Fruit fly (Drosophila melanogaster) whole organism, pupa: ENCODE data around the gene CG4267.

Experiments used
- CG10348 ChIP-seq: fragments of 200-800 bp; sonication (Bioruptor generic); IDR thresholded peaks from 2 replicates; pipeline ENCODE4 v1.3.6; 2022; ENCODE audit warnings: missing biosample characterization, missing genetic modification characterization
- CG12605 ChIP-seq: fragments of 200-800 bp; sonication (Bioruptor generic); IDR thresholded peaks from 2 replicates; pipeline ENCODE4 v1.3.6; 2022; ENCODE audit warnings: missing biosample characterization, missing genetic modification characterization
- CG13204 ChIP-seq: fragments of 200-800 bp; sonication (Bioruptor generic); optimal IDR thresholded peaks from 2 replicates; lab custom pipeline; 2018; ENCODE audit warnings: missing biosample characterization, mild to moderate bottlenecking, missing genetic modification characterization, moderate library complexity
- CG14655 ChIP-seq: fragments of 200-800 bp; sonication (Bioruptor generic); optimal IDR thresholded peaks from 3 replicates; lab custom pipeline; 2017; ENCODE audit warnings: mild to moderate bottlenecking, missing biosample characterization, missing genetic modification reagents, missing genetic modification characterization
- CG15710 ChIP-seq: fragments of 200-800 bp; sonication (Bioruptor generic); optimal IDR thresholded peaks from 2 replicates; lab custom pipeline; 2018; ENCODE audit warnings: missing biosample characterization, mild to moderate bottlenecking, missing genetic modification characterization, moderate library complexity
- CG17806 ChIP-seq: fragments of 200-800 bp; sonication (Bioruptor generic); optimal IDR thresholded peaks from 2 replicates; lab custom pipeline; 2018; ENCODE audit warnings: missing biosample characterization, mild to moderate bottlenecking, missing genetic modification characterization, moderate library complexity
- CG32121 ChIP-seq: fragments of 200-800 bp; sonication (Bioruptor generic); IDR thresholded peaks from 2 replicates; pipeline ENCODE4 v1.3.6; 2022; ENCODE audit warnings: missing biosample characterization, missing genetic modification characterization
- CG34367 ChIP-seq: fragments of 200-800 bp; sonication (Bioruptor generic); optimal IDR thresholded peaks from 2 replicates; lab custom pipeline; 2018; ENCODE audit warnings: missing biosample characterization, mild to moderate bottlenecking, missing genetic modification characterization
- CG4496 ChIP-seq: fragments of 200-800 bp; sonication (Bioruptor generic); IDR thresholded peaks from 3 replicates; pipeline ENCODE4 v1.3.6; 2022; ENCODE audit warnings: missing biosample characterization, missing genetic modification characterization
- CG8159 ChIP-seq: fragments of 200-800 bp; sonication (Bioruptor generic); optimal IDR thresholded peaks from 3 replicates; lab custom pipeline; 2018; ENCODE audit warnings: missing biosample characterization, mild to moderate bottlenecking, missing genetic modification characterization, moderate library complexity
- CG8301 ChIP-seq: fragments of 200-800 bp; sonication (Bioruptor generic); optimal IDR thresholded peaks from 2 replicates; lab custom pipeline; 2018; ENCODE audit warnings: missing biosample characterization, mild to moderate bottlenecking, missing genetic modification characterization
- CG9948 ChIP-seq: fragments of 200-800 bp; sonication (Bioruptor generic); optimal IDR thresholded peaks from 2 replicates; lab custom pipeline; 2018; ENCODE audit warnings: missing biosample characterization, mild to moderate bottlenecking, missing genetic modification characterization, moderate library complexity
- D1 ChIP-seq: fragments of 200-800 bp; sonication (Bioruptor generic); optimal IDR thresholded peaks from 2 replicates; lab custom pipeline; 2018; ENCODE audit warnings: missing biosample characterization, mild to moderate bottlenecking, missing genetic modification characterization, moderate library complexity
- EcR ChIP-seq: fragments of 200-800 bp; sonication (Bioruptor generic); optimal IDR thresholded peaks from 3 replicates; lab custom pipeline; 2019; ENCODE audit warnings: missing biosample characterization, missing genetic modification characterization, mild to moderate bottlenecking, moderate library complexity, missing genetic modification reagents
- Ets98B ChIP-seq: fragments of 200-800 bp; sonication (Bioruptor generic); IDR thresholded peaks from 2 replicates; pipeline ENCODE4 v1.3.6; 2022; ENCODE audit warnings: missing biosample characterization, missing genetic modification characterization
- Pif1A ChIP-seq: fragments of 200-800 bp; sonication (Bioruptor generic); optimal IDR thresholded peaks from 3 replicates; lab custom pipeline; 2016; ENCODE audit warnings: missing biosample characterization, missing genetic modification characterization
- Pif1B ChIP-seq: fragments of 200-800 bp; sonication (Bioruptor generic); optimal IDR thresholded peaks from 3 replicates; lab custom pipeline; 2016; ENCODE audit warnings: missing biosample characterization, missing genetic modification characterization
- Snoo ChIP-seq: fragments of 200-800 bp; sonication (Bioruptor generic); optimal IDR thresholded peaks from 3 replicates; lab custom pipeline; 2017; ENCODE audit warnings: missing biosample characterization, mild to moderate bottlenecking, missing genetic modification characterization, inconsistent platforms
- fd96Ca ChIP-seq: fragments of 200-800 bp; sonication (Bioruptor generic); IDR thresholded peaks from 3 replicates; pipeline ENCODE4 v1.3.6; 2022; ENCODE audit warnings: missing biosample characterization, missing genetic modification characterization
- gl ChIP-seq: fragments of 200-800 bp; sonication (Bioruptor generic); optimal IDR thresholded peaks from 2 replicates; lab custom pipeline; 2018; ENCODE audit warnings: missing biosample characterization, mild to moderate bottlenecking, missing genetic modification characterization
- rn ChIP-seq: fragments of 200-800 bp; sonication (Bioruptor generic); IDR thresholded peaks from 2 replicates; pipeline ENCODE4 v1.3.6; 2022; ENCODE audit warnings: missing biosample characterization, missing genetic modification characterization

The CG4267 gene

dm6 chr2L:2220573-2221332 lies 21.4 kb upstream of the CG4267 start, which contains the start of gene papi:
Gene papi, plus strand, starts transcription at chr2L:2220748.
- no peak for TF ChIP-seq Pif1A (GFP tag; lab: Kevin White, UChicago)
- no peak for TF ChIP-seq EcR

- peak; percentile 99 for TF ChIP-seq CG32121 (GFP tag; lab: Robert Waterston, UW)
- peak; percentile 99 for TF ChIP-seq CG15710 (tag; lab: Kevin White, UChicago)
- peak; percentile 99 for TF ChIP-seq Ets98B (GFP tag; lab: Robert Waterston, UW)
- peak; percentile 96 for TF ChIP-seq CG13204 (GFP tag; lab: Kevin White, UChicago)
- TF ChIP-seq CG17806: peak; percentile 98
- peak; percentile 99 for TF ChIP-seq CG34367
- TF ChIP-seq D1 (tag; lab: Kevin White, UChicago): no peak
- TF ChIP-seq gl (tag; lab: Kevin White, UChicago): peak; percentile 98
- peak; percentile 98 for TF ChIP-seq CG10348 (GFP tag; lab: Robert Waterston, UW)
- peak; percentile 98 for TF ChIP-seq CG8159 (tag; lab: Kevin White, UChicago)
- TF ChIP-seq CG4496 (GFP tag; lab: Robert Waterston, UW): peak; percentile 100
- TF ChIP-seq Pif1A (GFP tag; lab: Kevin White, UChicago): peak; percentile 99
- peak; percentile 99 for TF ChIP-seq rn
- TF ChIP-seq Pif1B (GFP tag; lab: Kevin White, UChicago): peak; percentile 99
- TF ChIP-seq CG9948 (tag; lab: Kevin White, UChicago): peak; percentile 98
- TF ChIP-seq CG12605 (GFP tag; lab: Robert Waterston, UW): peak; percentile 100
- peak; percentile 80 for TF ChIP-seq EcR
- peak; percentile 99 for TF ChIP-seq CG14655 (GFP tag; lab: Kevin White, UChicago)
- TF ChIP-seq CG8301 (tag; lab: Kevin White, UChicago): peak; percentile 99
- TF ChIP-seq fd96Ca (GFP tag; lab: Robert Waterston, UW): peak; percentile 99
- TF ChIP-seq Snoo (tag; lab: Kevin White, UChicago): peak; percentile 97
Measured at dm6 chr2L:2221649-2222150, 20.5 kb upstream of the CG4267 start.

- TF ChIP-seq CG13204 (GFP tag; lab: Kevin White, UChicago) (no peak), CG4496 (GFP tag; lab: Robert Waterston, UW) (0 out of 3 replicates have a peak, but pooled peaks have one; percentile 21), Ets98B (GFP tag; lab: Robert Waterston, UW) (no peak; the same call in none of the 2 replicates), CG17806 (no peak), CG8301 (tag; lab: Kevin White, UChicago) (peak; percentile 9), CG14655 (GFP tag; lab: Kevin White, UChicago) (peak; percentile 31), Pif1A (GFP tag; lab: Kevin White, UChicago) (peak; percentile 11)
Measured at dm6 chr2L:2222377-2222776, 19.8 kb upstream of the CG4267 start.

- TF ChIP-seq CG12605 (GFP tag; lab: Robert Waterston, UW) (no peak), CG15710 (tag; lab: Kevin White, UChicago) (peak; percentile 84), gl (tag; lab: Kevin White, UChicago) (peak; percentile 17), Pif1A (GFP tag; lab: Kevin White, UChicago) (peak; percentile 77), Ets98B (GFP tag; lab: Robert Waterston, UW) (peak; percentile 68), CG9948 (tag; lab: Kevin White, UChicago) (peak; percentile 56), CG8301 (tag; lab: Kevin White, UChicago) (peak; percentile 69), CG34367 (peak; percentile 72), D1 (tag; lab: Kevin White, UChicago) (no peak), CG13204 (GFP tag; lab: Kevin White, UChicago) (no peak), CG32121 (GFP tag; lab: Robert Waterston, UW) (peak; percentile 85), CG10348 (GFP tag; lab: Robert Waterston, UW) (no peak), Pif1B (GFP tag; lab: Kevin White, UChicago) (peak; percentile 65), fd96Ca (GFP tag; lab: Robert Waterston, UW) (peak; percentile 75), CG4496 (GFP tag; lab: Robert Waterston, UW) (peak; percentile 85), EcR (no peak), rn (peak; percentile 58; the same call in 1 of the 2 replicates), CG14655 (GFP tag; lab: Kevin White, UChicago) (peak; percentile 76), CG8159 (tag; lab: Kevin White, UChicago) (peak; percentile 77), CG17806 (peak; percentile 62), Snoo (tag; lab: Kevin White, UChicago) (peak; percentile 76)
Measured at dm6 chr2L:2226259-2227121, 15.7 kb upstream of the CG4267 start, which contains the start of the genes CG15387 and sau. Gene CG15387, minus strand, starts transcription at chr2L:2226294. Gene sau, plus strand, starts transcription at chr2L:2226342.

- TF ChIP-seq CG14655 (GFP tag; lab: Kevin White, UChicago) (peak; percentile 76), CG9948 (tag; lab: Kevin White, UChicago) (peak; percentile 59), EcR (no peak), CG34367 (peak; percentile 60), D1 (tag; lab: Kevin White, UChicago) (no peak), Pif1B (GFP tag; lab: Kevin White, UChicago) (peak; percentile 76), CG12605 (GFP tag; lab: Robert Waterston, UW) (peak; percentile 84), CG13204 (GFP tag; lab: Kevin White, UChicago) (no peak), fd96Ca (GFP tag; lab: Robert Waterston, UW) (peak; percentile 86), Ets98B (GFP tag; lab: Robert Waterston, UW) (peak; percentile 83), CG8159 (tag; lab: Kevin White, UChicago) (peak; percentile 62), rn (no peak), gl (tag; lab: Kevin White, UChicago) (no peak), CG8301 (tag; lab: Kevin White, UChicago) (peak; percentile 69), CG17806 (peak; percentile 72), CG32121 (GFP tag; lab: Robert Waterston, UW) (peak; percentile 82), CG4496 (GFP tag; lab: Robert Waterston, UW) (peak; percentile 87), Pif1A (GFP tag; lab: Kevin White, UChicago) (peak; percentile 85), CG15710 (tag; lab: Kevin White, UChicago) (peak; percentile 68), CG10348 (GFP tag; lab: Robert Waterston, UW) (peak; percentile 54; the same call in 1 of the 2 replicates), Snoo (tag; lab: Kevin White, UChicago) (peak; percentile 74)
Measured at dm6 chr2L:2227316-2227715, 14.9 kb upstream of the CG4267 start.
